Worm (Caenorhabditis elegans) whole organism, mixed stage, embryonic: Measurements from ENCODE around the gene smu-2.

Experiments used
- M03D4.4 ChIP-seq: sonication (generic microtip); optimal IDR thresholded peaks from 2 replicates; lab custom pipeline; 2017; ENCODE audit warnings: mild to moderate bottlenecking, missing genetic modification characterization, missing compliant biosample characterization
- bed-3 ChIP-seq: fragments of 200-800 bp; sonication (Bioruptor generic); optimal IDR thresholded peaks from 3 replicates; lab custom pipeline; 2018; ENCODE audit warnings: mild to moderate bottlenecking, missing genetic modification characterization, moderate library complexity, missing compliant biosample characterization
- blmp-1 ChIP-seq: fragments of 150-350 bp; optimal IDR thresholded peaks from 2 replicates; lab custom pipeline; 2014; ENCODE audit warnings: missing biosample characterization, missing genetic modification characterization
- ceh-39 ChIP-seq: fragments of 150-350 bp; optimal IDR thresholded peaks from 2 replicates; lab custom pipeline; 2014; ENCODE audit warnings: missing biosample characterization, missing genetic modification characterization
- ceh-43 ChIP-seq: fragments of 200-800 bp; sonication (Bioruptor generic); optimal IDR thresholded peaks from 2 replicates; lab custom pipeline; 2018; ENCODE audit warnings: mild to moderate bottlenecking, missing genetic modification characterization, moderate library complexity, missing compliant biosample characterization
- ceh-83 ChIP-seq: fragments of 200-800 bp; sonication (Bioruptor generic); optimal IDR thresholded peaks from 2 replicates; lab custom pipeline; 2018; ENCODE audit warnings: mild to moderate bottlenecking, missing genetic modification characterization, missing compliant biosample characterization
- ces-1 ChIP-seq: fragments of 150-350 bp; optimal IDR thresholded peaks from 2 replicates; lab custom pipeline; 2014; ENCODE audit warnings: missing biosample characterization, missing genetic modification reagents, missing genetic modification characterization
- cnd-1 ChIP-seq: fragments of 200-800 bp; sonication (Bioruptor generic); optimal IDR thresholded peaks from 2 replicates; lab custom pipeline; 2018; ENCODE audit warnings: mild to moderate bottlenecking, missing genetic modification characterization, missing compliant biosample characterization
- drap-1 ChIP-seq: fragments of 200-800 bp; sonication (Bioruptor generic); optimal IDR thresholded peaks from 3 replicates; lab custom pipeline; 2018; ENCODE audit warnings: mild to moderate bottlenecking, missing genetic modification characterization, missing compliant biosample characterization
- elt-3 ChIP-seq: fragments of 150-350 bp; optimal IDR thresholded peaks from 2 replicates; lab custom pipeline; 2014; ENCODE audit warnings: missing biosample characterization, missing genetic modification characterization
- flh-1 ChIP-seq: fragments of 200-800 bp; sonication (Bioruptor generic); optimal IDR thresholded peaks from 2 replicates; lab custom pipeline; 2018; ENCODE audit warnings: mild to moderate bottlenecking, missing genetic modification characterization, moderate library complexity, missing compliant biosample characterization
- ham-2 ChIP-seq: fragments of 200-800 bp; sonication (Bioruptor generic); optimal IDR thresholded peaks from 2 replicates; lab custom pipeline; 2018; ENCODE audit warnings: mild to moderate bottlenecking, missing genetic modification characterization, missing compliant biosample characterization
- hlh-1 ChIP-seq: fragments of 150-350 bp; optimal IDR thresholded peaks from 2 replicates; lab custom pipeline; 2014; ENCODE audit warnings: missing biosample characterization, missing genetic modification reagents, missing genetic modification characterization
- lin-32 ChIP-seq: fragments of 200-800 bp; sonication (Bioruptor generic); optimal IDR thresholded peaks from 2 replicates; lab custom pipeline; 2018; ENCODE audit warnings: mild to moderate bottlenecking, missing genetic modification characterization, missing compliant biosample characterization
- lsy-2 ChIP-seq: fragments of 150-350 bp; optimal IDR thresholded peaks from 2 replicates; lab custom pipeline; 2014; ENCODE audit warnings: missing biosample characterization, missing genetic modification characterization
- mep-1 ChIP-seq: fragments of 150-350 bp; optimal IDR thresholded peaks from 2 replicates; lab custom pipeline; 2017; ENCODE audit warnings: missing biosample characterization, missing genetic modification reagents, missing genetic modification characterization, inconsistent platforms
- nhr-12 ChIP-seq: fragments of 150-350 bp; optimal IDR thresholded peaks from 2 replicates; lab custom pipeline; 2014; ENCODE audit warnings: missing biosample characterization, missing genetic modification characterization
- nhr-2 ChIP-seq: fragments of 150-350 bp; optimal IDR thresholded peaks from 2 replicates; lab custom pipeline; 2014; ENCODE audit warnings: missing biosample characterization, missing genetic modification characterization
- nhr-237 ChIP-seq: fragments of 150-350 bp; optimal IDR thresholded peaks from 2 replicates; lab custom pipeline; 2014; ENCODE audit warnings: missing biosample characterization, missing genetic modification characterization
- nhr-28 ChIP-seq: fragments of 150-350 bp; optimal IDR thresholded peaks from 2 replicates; lab custom pipeline; 2014; ENCODE audit warnings: missing biosample characterization, missing genetic modification characterization
- nhr-76 ChIP-seq: sonication (generic microtip); optimal IDR thresholded peaks from 2 replicates; lab custom pipeline; 2017; ENCODE audit warnings: missing biosample characterization, missing genetic modification characterization
- pha-4 ChIP-seq: fragments of 150-350 bp; optimal IDR thresholded peaks from 2 replicates; lab custom pipeline; 2018; ENCODE audit warnings: missing biosample characterization, missing genetic modification reagents, missing genetic modification characterization
- sem-2 ChIP-seq: fragments of 200-800 bp; sonication (Bioruptor generic); optimal IDR thresholded peaks from 2 replicates; lab custom pipeline; 2018; ENCODE audit warnings: mild to moderate bottlenecking, missing genetic modification characterization, missing compliant biosample characterization
- snpc-4 ChIP-seq: fragments of 150-350 bp; optimal IDR thresholded peaks from 2 replicates; lab custom pipeline; 2014; ENCODE audit warnings: missing biosample characterization, missing genetic modification characterization
- sptf-1 ChIP-seq: sonication (generic microtip); optimal IDR thresholded peaks from 2 replicates; lab custom pipeline; 2017; ENCODE audit warnings: mild to moderate bottlenecking, missing genetic modification characterization, moderate library complexity, missing compliant biosample characterization
- tbx-8 ChIP-seq: fragments of 200-800 bp; sonication (Bioruptor generic); optimal IDR thresholded peaks from 2 replicates; lab custom pipeline; 2018; ENCODE audit warnings: mild to moderate bottlenecking, missing genetic modification characterization, moderate library complexity, missing compliant biosample characterization
- unc-120 ChIP-seq: sonication (generic microtip); optimal IDR thresholded peaks from 2 replicates; lab custom pipeline; 2017; ENCODE audit warnings: missing genetic modification characterization, missing compliant biosample characterization; ENCODE audit not compliant: poor library complexity, severe bottlenecking
- unc-39 ChIP-seq: fragments of 150-350 bp; optimal IDR thresholded peaks from 2 replicates; lab custom pipeline; 2014; ENCODE audit warnings: missing biosample characterization, missing genetic modification characterization
- unc-62 ChIP-seq: fragments of 150-350 bp; optimal IDR thresholded peaks from 2 replicates; lab custom pipeline; 2014; ENCODE audit warnings: missing biosample characterization, missing genetic modification reagents, missing genetic modification characterization
- zip-8 ChIP-seq: fragments of 150-350 bp; optimal IDR thresholded peaks from 2 replicates; lab custom pipeline; 2014; ENCODE audit warnings: missing biosample characterization, missing genetic modification characterization
- ztf-11 ChIP-seq: fragments of 150-350 bp; optimal IDR thresholded peaks from 2 replicates; lab custom pipeline; 2014; ENCODE audit warnings: missing biosample characterization, missing genetic modification characterization

The smu-2 gene

DNA sequence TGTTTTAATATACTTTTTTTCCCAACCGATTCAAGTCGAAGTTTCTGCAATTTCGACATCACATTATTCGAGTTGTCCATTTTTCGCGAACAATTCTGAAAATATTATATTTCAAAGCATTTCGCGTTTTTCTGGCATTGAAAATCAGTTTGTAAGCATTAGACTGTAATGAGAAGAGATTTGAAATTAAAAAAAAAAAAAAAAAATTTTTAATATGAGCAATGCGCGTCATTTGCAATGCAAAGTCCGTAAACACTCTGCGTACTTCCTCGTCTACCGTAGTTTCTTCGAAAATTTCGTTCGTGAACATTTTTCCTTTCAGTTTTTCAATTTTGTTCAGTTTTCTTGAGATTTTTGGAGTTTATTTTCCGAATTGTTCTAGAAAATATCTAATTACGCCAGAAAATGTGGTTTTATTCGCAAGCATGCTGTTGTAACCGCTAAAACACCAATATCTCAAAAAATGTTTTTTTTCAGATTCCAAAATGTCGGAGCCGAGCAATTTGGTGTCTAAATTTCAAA, 36.9 kb upstream of the smu-2 start, which contains the start of the genes C16C8.5 and C16C8.16:
Gene C16C8.5, minus strand, starts transcription at position 101 of the 522 bp plus-strand sequence.
Gene C16C8.16, plus strand, starts transcription at position 472 of the 522 bp plus-strand sequence.
- no peak for TF ChIP-seq nhr-76 (tag; lab: Kevin White, UChicago)
- no peak for TF ChIP-seq tbx-8 (GFP tag; lab: Kevin White, UChicago)
- TF ChIP-seq cnd-1 (tag; lab: Kevin White, UChicago): no peak
- TF ChIP-seq ceh-83: no peak
- TF ChIP-seq drap-1 (GFP tag; lab: Kevin White, UChicago): no peak
- TF ChIP-seq nhr-28 (tag; lab: Kevin White, UChicago): no peak
- no peak for TF ChIP-seq ceh-43 (GFP tag; lab: Kevin White, UChicago)
- TF ChIP-seq hlh-1 (tag; lab: Kevin White, UChicago): no peak
- TF ChIP-seq M03D4.4 (tag; lab: Kevin White, UChicago): no peak
- TF ChIP-seq sem-2 (GFP tag; lab: Kevin White, UChicago): no peak
- TF ChIP-seq nhr-237 (tag; lab: Kevin White, UChicago): no peak
- no peak for TF ChIP-seq bed-3 (GFP tag; lab: Kevin White, UChicago)
- no peak for TF ChIP-seq unc-62 (GFP tag; lab: Kevin White, UChicago)
- no peak for TF ChIP-seq lin-32 (GFP tag; lab: Kevin White, UChicago)
- TF ChIP-seq ztf-11 (tag; lab: Kevin White, UChicago): no peak
- TF ChIP-seq ceh-39 (tag; lab: Kevin White, UChicago): no peak
- no peak for TF ChIP-seq blmp-1 (tag; lab: Kevin White, UChicago)
- TF ChIP-seq lsy-2 (tag; lab: Kevin White, UChicago): no peak
- no peak for TF ChIP-seq ham-2
- TF ChIP-seq elt-3 (tag; lab: Kevin White, UChicago): no peak

DNA sequence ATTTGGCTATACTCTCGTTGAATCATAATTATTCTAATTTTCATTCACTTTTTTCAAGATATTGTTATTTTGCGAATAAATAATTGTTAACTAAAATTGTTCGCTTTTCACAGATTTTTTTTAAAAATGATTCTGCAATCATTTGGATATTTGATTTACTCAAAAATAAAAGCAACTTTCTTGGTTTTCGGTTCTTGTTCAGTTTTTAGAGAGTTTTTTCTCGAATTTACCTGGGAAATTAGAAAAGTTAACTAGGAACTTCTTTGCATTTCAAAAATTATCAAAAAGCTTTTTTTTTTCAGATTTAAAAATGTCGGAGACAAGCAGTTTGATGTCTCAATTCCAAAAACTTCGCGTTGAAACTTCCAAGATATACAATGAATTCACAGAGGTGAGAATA, 35.6 kb upstream of the smu-2 start, which contains the start of the genes C16C8.20 and gldi-6:
Gene C16C8.20, plus strand, starts transcription at position 301 of the 400 bp plus-strand sequence.
Gene gldi-6, plus strand, starts transcription at position 301 of the 400 bp plus-strand sequence.
- TF ChIP-seq nhr-237 (tag; lab: Kevin White, UChicago) (no peak), elt-3 (tag; lab: Kevin White, UChicago) (no peak), blmp-1 (tag; lab: Kevin White, UChicago) (no peak), lin-32 (GFP tag; lab: Kevin White, UChicago) (no peak), M03D4.4 (tag; lab: Kevin White, UChicago) (no peak), bed-3 (GFP tag; lab: Kevin White, UChicago) (no peak), ceh-83 (no peak), ceh-39 (tag; lab: Kevin White, UChicago) (no peak), ces-1 (GFP tag; lab: Kevin White, UChicago) (no peak), unc-120 (tag; lab: Kevin White, UChicago) (no peak)

DNA sequence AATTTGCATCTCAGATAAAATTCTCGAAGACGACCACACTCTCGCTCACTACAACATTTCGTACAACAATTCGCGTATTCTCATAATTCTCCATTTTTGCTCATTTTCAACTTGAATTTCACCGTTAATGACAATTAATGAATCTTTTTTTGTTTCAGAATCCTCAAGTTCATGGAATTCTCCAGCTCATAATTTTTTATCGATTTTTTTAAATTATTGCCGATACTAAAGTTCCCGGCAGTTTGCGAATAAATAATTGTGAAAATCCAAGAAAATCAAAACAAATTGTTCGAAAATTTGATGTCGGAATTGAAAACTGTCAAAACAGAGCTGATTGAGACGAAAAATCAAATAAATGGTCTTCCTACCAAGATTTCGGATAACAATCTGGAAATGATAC, 34.3 kb upstream of the smu-2 start, which contains the start of gene C16C8.21:
Gene C16C8.21, plus strand, starts transcription at position 301 of the 400 bp plus-strand sequence.
- TF ChIP-seq elt-3 (tag; lab: Kevin White, UChicago) (no peak), lsy-2 (tag; lab: Kevin White, UChicago) (no peak), mep-1 (tag; lab: Kevin White, UChicago) (no peak), nhr-12 (tag; lab: Kevin White, UChicago) (no peak), M03D4.4 (tag; lab: Kevin White, UChicago) (no peak), ztf-11 (tag; lab: Kevin White, UChicago) (no peak), nhr-28 (tag; lab: Kevin White, UChicago) (no peak), cnd-1 (tag; lab: Kevin White, UChicago) (no peak), sem-2 (GFP tag; lab: Kevin White, UChicago) (no peak), ceh-43 (GFP tag; lab: Kevin White, UChicago) (no peak), blmp-1 (tag; lab: Kevin White, UChicago) (no peak), nhr-76 (tag; lab: Kevin White, UChicago) (no peak), ham-2 (no peak), pha-4 (tag; lab: Kevin White, UChicago) (no peak), bed-3 (GFP tag; lab: Kevin White, UChicago) (no peak), ceh-83 (no peak), unc-62 (GFP tag; lab: Kevin White, UChicago) (no peak), sptf-1 (no peak), nhr-2 (tag; lab: Kevin White, UChicago) (no peak)

- TF ChIP-seq ztf-11 (tag; lab: Kevin White, UChicago) (no peak), nhr-28 (tag; lab: Kevin White, UChicago) (no peak), cnd-1 (tag; lab: Kevin White, UChicago) (no peak), pha-4 (tag; lab: Kevin White, UChicago) (no peak), nhr-12 (tag; lab: Kevin White, UChicago) (no peak), ces-1 (GFP tag; lab: Kevin White, UChicago) (no peak), drap-1 (GFP tag; lab: Kevin White, UChicago) (no peak), flh-1 (no peak), unc-39 (tag; lab: Kevin White, UChicago) (no peak), zip-8 (tag; lab: Kevin White, UChicago) (no peak), snpc-4 (tag; lab: Kevin White, UChicago) (no peak), bed-3 (GFP tag; lab: Kevin White, UChicago) (no peak), sem-2 (GFP tag; lab: Kevin White, UChicago) (no peak), ham-2 (no peak)
Observed at ce11 chrII:3448776-3449280, 33.4 kb upstream of the smu-2 start, which contains the start of gene C16C8.25. TSS of gene C16C8.25 (plus strand) at chrII:3449230.
